Fruit fly (Drosophila melanogaster): ENCODE data around the gene mtrm.

Gene mtrm

DNA sequence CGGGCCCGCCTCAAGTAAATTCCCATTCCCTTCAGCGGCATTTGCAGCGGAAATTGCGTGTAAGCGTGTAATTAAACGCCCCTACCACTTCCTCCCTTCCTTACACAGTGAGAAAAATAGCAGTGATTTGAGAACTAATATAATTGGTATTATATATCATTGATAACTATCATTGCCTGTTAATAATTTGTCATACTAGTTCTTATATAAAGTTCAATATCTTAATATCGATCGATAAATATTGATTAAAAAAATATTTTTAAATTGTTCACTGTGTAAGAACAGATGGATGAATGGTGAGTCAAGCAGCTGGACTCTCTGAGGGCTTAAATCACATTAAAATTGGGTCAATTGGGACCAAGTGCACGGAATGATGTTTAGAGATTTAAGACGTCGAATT, 32.2 kb downstream of the mtrm start:
- peak; percentile 67 for TF ChIP-seq CG17801 (GFP tag; optimal IDR thresholded peaks at IDR 0.05; ENCODE audit: partially characterized antibody)

DNA sequence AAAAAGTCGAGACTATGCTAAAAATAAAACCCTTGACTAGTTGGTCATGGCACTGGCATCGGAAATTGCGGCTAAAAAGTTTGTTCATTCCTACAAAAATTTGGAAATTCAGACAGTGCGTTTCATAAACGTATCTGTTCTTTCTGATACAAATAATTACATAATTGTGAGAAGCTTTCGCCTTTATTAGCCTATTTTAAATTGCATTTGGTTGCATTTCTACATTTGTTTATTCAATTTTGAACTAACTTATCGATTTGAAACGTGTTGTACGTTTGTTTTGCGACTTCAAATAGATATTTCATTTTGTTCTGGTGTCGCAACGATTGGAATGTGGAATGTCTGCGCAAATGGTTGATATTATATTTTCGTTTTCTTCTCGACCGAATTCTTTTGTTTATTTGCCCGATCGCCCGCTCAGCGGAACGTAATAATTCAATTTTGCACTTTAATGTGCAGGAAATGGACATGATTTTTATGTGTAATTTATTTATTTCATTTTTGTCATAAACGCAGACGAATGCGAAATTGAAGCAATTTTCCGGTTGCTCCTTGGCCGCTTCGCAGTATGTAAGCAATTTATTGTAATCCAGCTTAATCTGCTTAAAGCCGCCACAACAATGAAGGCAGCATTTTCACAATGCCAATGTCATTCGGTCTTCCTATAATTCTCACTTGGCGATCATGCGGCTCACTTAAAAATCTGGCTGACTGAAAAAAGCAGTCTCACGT, 33.4 kb downstream of the mtrm start:
- TF ChIP-seq CG17801 (GFP tag; optimal IDR thresholded peaks at IDR 0.05; ENCODE audit: partially characterized antibody), result no peak

DNA sequence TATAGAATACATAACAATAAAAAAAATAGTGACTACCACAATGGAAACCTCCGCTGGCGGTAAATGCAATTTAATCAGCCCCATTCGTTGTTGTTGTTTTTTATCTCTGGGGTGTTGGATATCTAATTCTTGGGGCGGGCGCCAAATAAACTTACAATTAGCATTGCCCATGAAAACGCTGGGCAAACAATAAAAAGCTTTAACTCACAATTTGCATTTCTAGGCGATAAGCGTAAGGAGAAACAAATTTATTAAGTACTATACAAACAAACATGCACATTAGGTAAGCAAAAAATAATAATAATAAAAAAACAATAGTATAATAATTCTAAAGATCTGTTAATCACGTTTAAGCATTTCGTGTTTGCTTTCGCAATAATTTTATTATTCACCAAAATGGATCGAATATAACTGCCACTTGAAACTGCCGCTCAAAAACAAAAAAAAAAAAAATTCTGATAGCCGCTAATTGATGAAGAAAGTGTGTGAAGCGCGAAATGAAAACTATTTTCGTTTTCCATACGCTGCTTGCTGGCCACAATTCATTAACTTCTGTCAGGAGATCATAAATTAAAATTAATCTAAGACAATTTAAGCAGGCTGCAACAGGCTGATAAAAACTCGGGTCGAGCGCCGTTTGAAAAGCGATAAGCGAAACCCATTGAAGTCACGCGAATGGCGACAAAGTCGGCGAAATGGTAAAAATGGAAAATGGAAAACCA, 35.1 kb downstream of the mtrm start:
- TF ChIP-seq CG17801 (GFP tag; optimal IDR thresholded peaks at IDR 0.05; ENCODE audit: partially characterized antibody), result peak; percentile 18

DNA sequence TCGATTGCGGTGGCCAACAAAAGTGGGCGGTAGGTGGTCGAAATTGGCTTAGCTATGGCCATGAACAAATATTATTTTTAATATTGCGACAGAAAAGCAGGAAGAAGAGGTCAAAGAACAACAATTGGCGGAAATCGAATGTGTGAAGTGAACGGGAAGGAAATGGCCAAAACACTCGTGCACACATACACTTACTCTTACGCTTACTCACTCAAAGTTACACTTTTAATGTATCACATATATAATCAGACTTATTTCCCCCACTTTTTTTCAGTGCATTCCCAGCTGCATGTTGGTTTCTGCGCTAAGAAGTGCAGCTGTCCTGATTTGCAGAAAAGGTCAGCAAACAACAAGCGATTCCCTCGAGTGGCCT, 35.7 kb downstream of the mtrm start:
- TF ChIP-seq CG17801 (GFP tag; optimal IDR thresholded peaks at IDR 0.05; ENCODE audit: partially characterized antibody), result no peak

DNA sequence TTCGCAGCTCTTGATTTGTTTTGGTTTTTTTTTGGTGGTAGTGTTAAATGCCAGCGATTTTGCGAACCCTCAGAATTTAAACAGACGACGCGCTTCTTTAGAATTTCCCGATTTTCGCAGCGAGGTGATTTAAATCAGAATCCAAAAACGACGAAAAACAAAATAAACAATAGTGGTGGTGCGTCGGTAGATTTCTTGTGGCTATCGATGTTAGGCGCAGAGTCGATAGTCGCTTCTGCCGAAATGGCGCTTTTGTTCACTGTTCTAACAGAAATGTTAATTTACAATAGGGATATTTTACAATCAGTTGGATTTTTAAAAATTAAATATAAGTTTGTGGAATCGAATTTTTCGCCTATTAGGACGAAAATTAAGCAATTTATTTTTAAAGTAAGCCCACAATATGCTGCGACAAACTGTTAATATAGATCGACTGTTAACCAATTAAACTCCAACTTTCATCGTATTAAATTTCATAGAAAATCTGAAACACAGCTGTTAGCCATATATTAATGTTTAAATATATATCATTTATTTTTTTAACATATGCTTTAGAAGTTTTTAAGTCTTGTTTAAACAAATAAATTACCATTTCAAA, 36.5 kb downstream of the mtrm start, which contains the start of gene CG6983:
Gene CG6983, minus strand, starts transcription at position 176 of the 598 bp plus-strand sequence.
- peak; percentile 30 for TF ChIP-seq CG17801 (GFP tag; optimal IDR thresholded peaks at IDR 0.05; ENCODE audit: partially characterized antibody)

DNA sequence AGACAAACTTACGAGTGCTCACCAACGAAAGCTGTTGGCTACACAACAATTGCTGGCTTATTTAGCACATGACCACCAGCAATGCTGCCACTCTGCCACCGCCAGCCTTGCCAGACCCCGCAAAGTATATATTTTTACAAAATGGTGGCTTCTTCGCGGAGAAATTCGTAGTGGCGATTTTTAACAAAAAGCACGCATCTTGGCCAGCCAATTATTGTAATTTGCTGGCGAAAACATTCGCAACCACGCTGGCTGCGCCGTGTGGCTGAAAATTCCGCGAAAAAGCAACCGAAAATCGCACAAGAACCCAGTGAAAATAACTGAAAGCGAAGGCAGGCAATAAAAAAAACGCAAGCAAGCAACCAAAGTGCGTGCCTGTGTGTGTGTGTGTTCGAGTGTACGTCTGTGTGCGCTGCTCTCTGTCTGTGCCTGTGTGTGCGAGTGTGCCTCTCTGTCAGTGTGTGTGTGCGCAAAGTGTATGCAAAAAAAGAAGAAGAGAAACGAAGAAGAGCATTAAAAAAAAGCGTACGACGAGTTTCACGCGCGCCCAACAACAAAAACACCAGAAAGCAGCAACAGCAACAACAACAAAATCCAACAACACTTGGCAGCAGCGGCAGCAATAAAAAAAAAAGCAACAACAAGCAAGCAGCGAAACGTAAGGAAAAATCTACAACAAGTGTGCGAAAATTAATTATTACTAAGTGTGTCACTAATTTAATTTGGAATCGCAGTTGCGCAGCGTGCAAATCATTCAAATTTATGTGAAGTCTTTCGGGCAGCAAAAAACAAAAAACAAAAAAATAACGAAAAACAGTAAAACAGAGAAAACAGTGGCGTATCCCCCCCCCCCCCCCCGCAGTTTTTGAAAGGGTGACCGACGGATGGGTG, 37.2 kb downstream of the mtrm start, which contains the start of gene Gug:
Gene Gug, plus strand, starts transcription at position 123 of the 891 bp plus-strand sequence.
- TF ChIP-seq CG17801 (GFP tag; optimal IDR thresholded peaks at IDR 0.05; ENCODE audit: partially characterized antibody), result peak; percentile 89

DNA sequence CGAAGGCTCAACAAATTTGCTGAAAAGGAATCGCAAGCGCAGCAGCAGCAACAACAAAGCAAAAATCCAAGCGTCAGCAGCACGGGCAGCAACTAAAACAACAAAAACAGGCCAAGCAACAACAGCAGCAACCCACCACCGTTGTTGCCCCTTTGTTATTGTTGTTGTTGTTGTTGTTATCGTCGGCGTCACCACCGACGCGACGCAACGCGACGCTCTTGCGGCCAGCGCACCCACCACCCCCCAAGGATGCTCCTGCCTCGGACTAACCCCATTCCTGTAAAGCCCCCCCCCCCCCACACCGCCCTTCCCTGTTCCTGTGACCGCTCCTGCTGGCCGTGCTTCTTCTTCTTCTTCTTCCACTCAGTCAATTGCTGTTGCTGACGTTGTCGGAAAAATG, 37.9 kb downstream of the mtrm start:
- TF ChIP-seq CG17801 (GFP tag; optimal IDR thresholded peaks at IDR 0.05; ENCODE audit: partially characterized antibody), result no peak

DNA sequence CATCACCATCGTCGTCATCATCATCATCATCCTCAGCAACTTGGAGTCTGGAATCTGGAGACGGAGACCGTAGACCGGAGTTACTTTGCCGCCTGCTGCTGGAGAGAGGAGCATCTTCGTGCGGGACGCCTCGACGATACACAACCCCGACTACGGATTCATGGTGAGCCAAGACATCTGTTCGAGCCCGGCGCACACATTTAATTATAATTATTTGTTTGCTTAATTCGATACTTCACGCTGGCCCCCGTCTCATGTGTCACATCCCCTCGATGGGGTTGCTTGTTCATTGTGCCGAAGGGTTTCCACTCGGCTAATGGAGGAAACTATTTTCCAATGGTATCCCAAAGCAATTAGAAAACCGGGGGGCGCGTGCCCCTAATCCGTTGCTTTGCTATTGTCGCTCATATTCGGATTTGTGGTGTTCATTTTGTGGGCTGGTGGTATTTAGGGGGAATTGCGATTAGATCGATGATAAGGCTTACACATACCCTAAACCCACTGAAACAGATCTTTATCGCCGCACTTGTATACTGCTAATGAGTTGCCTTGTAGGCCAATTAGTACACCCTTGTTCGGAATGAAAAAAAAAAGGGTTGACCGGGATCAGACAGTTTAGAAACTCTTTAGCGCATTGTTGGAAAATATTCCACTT, 39.3 kb downstream of the mtrm start:
- TF ChIP-seq CG17801 (GFP tag; optimal IDR thresholded peaks at IDR 0.05; ENCODE audit: partially characterized antibody), result no peak

DNA sequence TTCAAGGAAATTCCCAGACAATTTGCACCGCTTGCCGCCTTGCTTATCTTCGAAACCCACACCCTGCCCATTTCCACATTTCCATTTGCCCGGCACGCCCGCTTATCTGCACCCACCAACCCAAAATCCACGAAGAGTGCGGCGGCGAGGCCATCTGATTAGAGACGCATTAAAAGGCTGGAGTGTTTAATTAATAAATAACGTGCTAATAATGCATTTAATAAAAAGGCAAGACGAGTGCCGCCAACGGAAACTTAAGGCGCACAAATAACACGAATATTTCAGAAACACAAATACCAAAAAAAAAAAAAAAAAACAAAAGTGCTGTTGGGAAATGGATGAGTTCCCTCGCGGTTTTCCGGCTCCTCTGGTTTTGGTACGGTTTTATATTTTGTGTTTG, 40.2 kb downstream of the mtrm start:
- TF ChIP-seq CG17801 (GFP tag; optimal IDR thresholded peaks at IDR 0.05; ENCODE audit: partially characterized antibody), result no peak

DNA sequence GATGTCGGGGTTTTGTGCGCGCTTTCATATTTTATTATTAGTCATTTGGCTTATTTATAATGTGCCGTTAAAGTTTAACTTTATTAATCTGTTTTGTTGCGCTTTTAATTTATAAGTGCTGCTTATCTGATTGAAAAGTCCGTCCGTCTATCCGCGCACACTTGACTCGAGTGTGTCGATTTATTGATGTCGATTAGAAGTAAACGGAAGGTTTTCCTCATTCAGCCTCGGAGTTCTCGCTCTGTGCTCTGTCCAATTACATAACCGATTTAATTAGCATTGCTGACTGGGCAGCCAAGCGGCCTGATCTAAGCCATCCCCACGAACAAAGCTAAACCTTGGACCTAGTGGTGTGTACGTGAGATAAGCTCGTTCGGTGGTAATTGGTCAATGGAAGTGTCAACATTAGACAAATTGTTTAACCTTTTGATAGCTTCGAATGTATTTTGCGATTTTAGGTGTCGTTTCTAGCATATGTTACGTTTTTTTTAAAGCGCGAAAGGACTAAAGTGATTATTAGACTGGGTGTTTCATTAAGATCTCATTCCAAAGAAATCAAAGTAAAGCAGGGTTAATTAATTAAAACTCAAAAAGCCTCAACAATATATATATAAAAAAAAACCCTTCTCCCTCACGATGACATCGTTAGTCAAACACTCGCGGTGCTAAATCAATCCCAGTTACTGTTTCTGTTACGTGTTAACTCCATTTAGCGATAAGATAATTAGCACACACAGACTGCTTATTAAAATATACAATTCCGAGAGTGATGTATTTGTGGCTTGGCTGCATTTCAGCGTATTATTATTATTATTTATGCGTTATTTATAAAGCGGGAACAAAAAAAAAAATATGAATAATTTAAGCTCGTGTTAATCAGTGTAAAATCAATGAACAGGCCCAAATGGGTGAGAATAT, 40.9 kb downstream of the mtrm start:
- no peak for TF ChIP-seq CG17801 (GFP tag; optimal IDR thresholded peaks at IDR 0.05; ENCODE audit: partially characterized antibody)

DNA sequence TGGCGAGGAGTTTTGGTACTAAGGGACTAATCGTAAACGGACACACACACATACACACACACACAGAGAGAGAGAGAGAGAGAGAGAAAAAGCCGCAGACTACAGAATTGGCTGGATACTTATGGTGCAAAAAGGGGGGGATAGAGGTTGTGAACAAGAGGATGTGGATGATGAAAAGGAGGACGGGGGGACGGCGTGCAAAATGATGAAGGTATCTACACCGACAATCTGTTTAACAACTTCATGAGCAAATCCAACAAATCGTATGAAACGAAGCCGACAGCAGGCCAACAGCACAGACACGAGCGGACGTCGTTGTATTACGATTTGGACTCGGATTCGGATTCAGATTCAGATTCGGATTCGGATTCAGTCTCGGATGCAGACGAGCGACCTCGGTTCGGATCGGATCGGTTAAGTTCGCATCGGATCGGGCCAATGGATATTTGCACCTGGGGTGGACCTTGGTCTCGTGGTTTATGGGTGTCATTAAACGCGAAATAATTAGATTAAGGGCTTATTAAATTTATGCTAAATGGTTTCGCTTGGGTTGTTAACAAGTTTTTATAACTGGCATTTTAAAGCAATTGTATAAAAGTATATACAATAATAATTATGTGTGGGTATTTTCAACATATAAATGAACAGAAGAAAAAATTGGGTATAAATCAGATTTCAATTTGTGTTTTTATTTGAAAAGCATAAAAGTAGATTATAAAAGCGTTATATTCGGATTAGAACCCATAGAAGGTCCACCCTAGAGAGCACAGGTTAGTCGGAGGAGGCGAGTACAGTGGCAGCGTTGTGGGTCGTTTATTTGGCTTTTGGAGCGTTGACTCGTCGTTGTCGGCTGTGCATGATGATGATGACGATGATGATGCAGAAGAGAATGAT, 42.5 kb downstream of the mtrm start:
- peak; percentile 83 for TF ChIP-seq CG17801 (GFP tag; optimal IDR thresholded peaks at IDR 0.05; ENCODE audit: partially characterized antibody)

DNA sequence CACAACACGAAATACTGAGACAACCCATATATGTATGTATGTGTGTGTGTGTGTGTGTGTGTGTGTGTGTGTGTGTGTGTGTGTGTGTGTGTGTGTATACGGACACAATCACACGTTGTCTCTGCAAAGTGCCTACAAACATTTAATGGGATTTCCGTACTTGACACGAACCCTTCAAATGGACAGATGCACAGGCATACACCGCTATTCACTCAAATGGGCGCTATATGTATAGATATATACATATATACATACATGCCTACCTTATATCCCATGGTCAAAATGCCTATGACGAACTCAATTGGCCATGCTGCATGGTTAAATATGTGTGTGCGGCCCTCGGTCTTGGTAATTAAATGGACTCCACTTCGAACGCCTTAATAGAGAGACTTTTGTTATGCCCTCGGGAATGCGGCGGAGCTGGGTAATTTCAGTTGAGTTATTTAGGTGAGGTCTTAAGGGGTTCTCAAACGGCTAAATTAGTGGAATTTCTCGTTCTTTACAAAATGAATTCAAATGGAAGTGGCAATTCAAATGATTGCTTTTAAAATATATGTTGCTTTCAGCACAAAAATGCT, 43.7 kb downstream of the mtrm start:
- no peak for TF ChIP-seq CG17801 (GFP tag; optimal IDR thresholded peaks at IDR 0.05; ENCODE audit: partially characterized antibody)
